Worm (Caenorhabditis elegans) whole organism, L2 larva: Measurements from ENCODE around the gene nlp-11.

Experiments used
- Y55F3AM.14 ChIP-seq: fragments of 200-800 bp; sonication (Bioruptor generic); optimal IDR thresholded peaks from 2 replicates; lab custom pipeline; 2018; ENCODE audit warnings: mild to moderate bottlenecking, missing genetic modification characterization, missing compliant biosample characterization
- aly-2 ChIP-seq: fragments of 150-350 bp; optimal IDR thresholded peaks from 2 replicates; lab custom pipeline; 2014; ENCODE audit warnings: missing biosample characterization, missing genetic modification characterization
- elt-1 ChIP-seq: fragments of 150-350 bp; optimal IDR thresholded peaks from 2 replicates; lab custom pipeline; 2014; ENCODE audit warnings: missing biosample characterization, missing genetic modification characterization
- elt-3 ChIP-seq: sonication (generic microtip); optimal IDR thresholded peaks from 2 replicates; lab custom pipeline; 2017; ENCODE audit warnings: missing biosample characterization, missing genetic modification characterization
- nhr-12 ChIP-seq: fragments of 150-350 bp; optimal IDR thresholded peaks from 2 replicates; lab custom pipeline; 2014; ENCODE audit warnings: missing biosample characterization, missing genetic modification characterization
- nhr-129 ChIP-seq: fragments of 150-350 bp; optimal IDR thresholded peaks from 2 replicates; lab custom pipeline; 2014; ENCODE audit warnings: missing biosample characterization, missing genetic modification characterization
- nhr-77 ChIP-seq: fragments of 150-350 bp; optimal IDR thresholded peaks from 2 replicates; lab custom pipeline; 2014; ENCODE audit warnings: missing biosample characterization, missing genetic modification characterization
- unc-39 ChIP-seq: fragments of 150-350 bp; optimal IDR thresholded peaks from 2 replicates; lab custom pipeline; 2014; ENCODE audit warnings: missing biosample characterization, missing genetic modification characterization

DNA sequence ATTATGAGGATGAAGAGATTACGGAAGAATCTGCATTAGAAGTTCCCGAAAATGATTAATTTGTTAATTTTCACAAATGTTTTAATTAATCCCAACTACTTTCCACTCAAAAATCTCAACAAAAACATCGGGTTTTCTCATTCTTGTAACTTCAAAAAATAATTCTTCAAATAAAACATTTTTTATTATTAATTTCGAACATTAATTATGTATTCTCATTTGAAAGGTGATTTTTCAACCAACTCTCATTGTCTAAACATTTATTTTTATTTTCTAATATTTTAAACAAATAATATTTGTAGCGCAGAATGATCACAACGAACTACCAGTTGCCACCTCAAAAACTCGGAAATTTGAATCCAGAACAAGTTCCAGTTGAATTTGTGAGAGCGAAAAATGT, 20.4 kb downstream of the nlp-11 start, which contains the start of gene ZK1320.7:
- TF ChIP-seq nhr-129 (tag; lab: Kevin White, UChicago) (no peak), nhr-77 (tag; lab: Kevin White, UChicago) (no peak), elt-3 (tag; lab: Kevin White, UChicago) (no peak), elt-1 (no peak), unc-39 (tag; lab: Kevin White, UChicago) (no peak), aly-2 (tag; lab: Kevin White, UChicago) (no peak), Y55F3AM.14 (GFP tag; lab: Kevin White, UChicago) (no peak), nhr-12 (tag; lab: Kevin White, UChicago) (no peak)
